Fruit fly (Drosophila melanogaster): ENCODE data around the gene Trc8.

DNA sequence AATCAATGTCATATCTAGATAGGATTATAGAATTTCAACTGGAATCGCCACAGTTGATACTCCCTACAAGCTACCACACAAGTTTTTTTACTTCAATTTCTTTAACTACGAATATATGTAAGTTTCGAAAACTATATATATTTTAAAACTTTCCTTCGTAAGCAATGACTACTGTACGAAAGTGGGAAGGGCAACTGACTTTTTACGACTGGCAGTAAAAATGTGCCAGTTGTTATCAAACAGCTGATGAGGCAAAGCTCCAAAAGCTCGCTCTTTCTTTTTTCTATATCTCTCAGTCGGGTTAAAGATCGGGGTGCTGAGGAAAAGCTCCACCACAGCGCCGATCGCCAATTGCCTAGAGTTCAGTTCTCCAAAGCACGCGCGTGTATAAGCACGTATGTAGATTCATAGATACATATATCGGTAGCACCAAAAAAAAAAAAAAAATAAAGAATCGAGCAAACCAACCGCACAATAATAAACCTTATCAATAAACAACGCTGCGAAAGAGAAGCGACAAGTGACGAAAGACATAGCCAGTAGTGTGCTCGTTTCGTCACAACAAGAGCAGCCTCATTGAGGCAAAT, 24.6 kb downstream of the Trc8 start:
- TF ChIP-seq Snoo (tag; optimal IDR thresholded peaks at IDR 0.05), result peak; percentile 60
- TF ChIP-seq gl (tag; optimal IDR thresholded peaks at IDR 0.05), result peak; percentile 10
- no peak; the same call in none of the 2 replicates for TF ChIP-seq CG32121 (GFP tag; IDR thresholded peaks at IDR 0.05)
- TF ChIP-seq EcR (GFP tag; optimal IDR thresholded peaks at IDR 0.05), result peak; percentile 54
- TF ChIP-seq Pif1B (GFP tag; optimal IDR thresholded peaks at IDR 0.05), result peak; percentile 27
- no peak for TF ChIP-seq CG8301 (tag; optimal IDR thresholded peaks at IDR 0.05)
- peak; percentile 35; the same call in 1 of the 2 replicates for TF ChIP-seq rn (GFP tag; IDR thresholded peaks at IDR 0.05)
- TF ChIP-seq CG10348 (GFP tag; IDR thresholded peaks at IDR 0.05), result no peak
- peak; percentile 32 for TF ChIP-seq Pif1A (GFP tag; optimal IDR thresholded peaks at IDR 0.05)
- no peak for TF ChIP-seq CG34367 (tag; optimal IDR thresholded peaks at IDR 0.05)
- peak; percentile 54 for TF ChIP-seq CG8159 (tag; optimal IDR thresholded peaks at IDR 0.05)
- no peak for TF ChIP-seq CG9948 (tag; optimal IDR thresholded peaks at IDR 0.05)

Data from whole organism, pupa.